Worm (Caenorhabditis elegans) whole organism, young adult: ENCODE data around the gene hrg-5.

Experiments
- B0019.2 ChIP-seq: fragments of 200-800 bp; sonication (Bioruptor generic); conservative IDR thresholded peaks from 2 replicates; pipeline ENCODE4 v1.3.6; 2022; ENCODE audit warnings: missing genetic modification reagents, missing genetic modification characterization, missing compliant biosample characterization
- C17E4.6 ChIP-seq: fragments of 200-800 bp; sonication (Bioruptor generic); IDR thresholded peaks from 2 replicates; pipeline ENCODE4 v1.3.6; 2022; ENCODE audit warnings: missing genetic modification reagents, missing genetic modification characterization, missing compliant biosample characterization
- D2030.7 ChIP-seq: fragments of 200-800 bp; sonication (Bioruptor generic); IDR thresholded peaks from 2 replicates; pipeline ENCODE4 v1.3.6; 2022; ENCODE audit warnings: missing genetic modification reagents, missing genetic modification characterization, missing compliant biosample characterization
- F49E8.2 ChIP-seq: sonication (generic microtip); optimal IDR thresholded peaks from 3 replicates; lab custom pipeline; 2017; ENCODE audit warnings: missing genetic modification characterization, mild to moderate bottlenecking, missing compliant biosample characterization, antibody characterized with exemption, moderate library complexity; ENCODE audit not compliant: insufficient read depth
- F52B5.7 ChIP-seq: sonication (generic microtip); optimal IDR thresholded peaks from 2 replicates; lab custom pipeline; 2016; ENCODE audit warnings: mild to moderate bottlenecking, missing genetic modification characterization, missing compliant biosample characterization
- K11D2.4 ChIP-seq: fragments of 200-800 bp; sonication (Bioruptor generic); IDR thresholded peaks from 2 replicates; pipeline ENCODE4 v1.3.6; 2022; ENCODE audit warnings: missing genetic modification reagents, missing genetic modification characterization, missing compliant biosample characterization
- K12H6.12 ChIP-seq: fragments of 200-800 bp; sonication (Bioruptor generic); optimal IDR thresholded peaks from 2 replicates; lab custom pipeline; 2018; ENCODE audit warnings: mild to moderate bottlenecking, missing genetic modification characterization, missing compliant biosample characterization
- Y53F4B.3 ChIP-seq: fragments of 200-800 bp; sonication (Bioruptor generic); IDR thresholded peaks from 2 replicates; pipeline ENCODE4 v1.3.6; 2022; ENCODE audit warnings: missing genetic modification reagents, missing genetic modification characterization, missing compliant biosample characterization
- Y56A3A.18 ChIP-seq: fragments of 200-800 bp; sonication (Bioruptor generic); IDR thresholded peaks from 2 replicates; pipeline ENCODE4 v1.3.6; 2022; ENCODE audit warnings: missing genetic modification reagents, missing genetic modification characterization, missing compliant biosample characterization
- Y79H2A.3 ChIP-seq: fragments of 200-800 bp; sonication (Bioruptor generic); conservative IDR thresholded peaks from 2 replicates; pipeline ENCODE4 v1.3.6; 2022; ENCODE audit warnings: missing genetic modification reagents, missing genetic modification characterization, missing compliant biosample characterization
- ZK185.1 ChIP-seq: sonication (generic microtip); optimal IDR thresholded peaks from 2 replicates; lab custom pipeline; 2016; ENCODE audit warnings: mild to moderate bottlenecking, missing genetic modification characterization, missing compliant biosample characterization; ENCODE audit not compliant: poor library complexity, severe bottlenecking
- atf-7 ChIP-seq: sonication (generic microtip); optimal IDR thresholded peaks from 2 replicates; lab custom pipeline; 2017; ENCODE audit warnings: mild to moderate bottlenecking, missing genetic modification characterization, missing compliant biosample characterization
- attf-5 ChIP-seq: fragments of 200-800 bp; sonication (Bioruptor generic); optimal IDR thresholded peaks from 2 replicates; lab custom pipeline; 2018; ENCODE audit warnings: mild to moderate bottlenecking, missing genetic modification characterization, missing compliant biosample characterization
- bed-2 ChIP-seq: fragments of 200-800 bp; sonication (Bioruptor generic); IDR thresholded peaks from 2 replicates; pipeline ENCODE4 v1.3.6; 2022; ENCODE audit warnings: missing genetic modification reagents, missing genetic modification characterization, missing compliant biosample characterization
- cebp-1 ChIP-seq, 2 experiments: fragments of 200-800 bp in 1 of 2; sonication (Bioruptor generic) in 1 of 2; sonication (generic microtip) in 1 of 2; IDR thresholded peaks in 1 of 2; optimal IDR thresholded peaks in 1 of 2; 2 replicates each; pipeline versions ENCODE4 v1.3.6 to Lab custom; 2017 to 2022; ENCODE audit warnings: missing compliant biosample characterization in 2 of 2, missing genetic modification characterization in 2 of 2, mild to moderate bottlenecking in 1 of 2, missing genetic modification reagents in 1 of 2, moderate library complexity in 1 of 2
- ceh-79 ChIP-seq: sonication (generic microtip); optimal IDR thresholded peaks from 2 replicates; lab custom pipeline; 2017; ENCODE audit warnings: mild to moderate bottlenecking, missing genetic modification characterization, missing compliant biosample characterization
- dox-1 ChIP-seq: fragments of 200-800 bp; sonication (Bioruptor generic); IDR thresholded peaks from 2 replicates; pipeline ENCODE4 v1.3.6; 2022; ENCODE audit warnings: missing genetic modification reagents, missing genetic modification characterization, missing compliant biosample characterization
- efl-1 ChIP-seq: fragments of 150-350 bp; optimal IDR thresholded peaks from 2 replicates; lab custom pipeline; 2014; ENCODE audit warnings: missing biosample characterization, missing genetic modification reagents, missing genetic modification characterization
- egrh-3 ChIP-seq: fragments of 200-800 bp; sonication (Bioruptor generic); IDR thresholded peaks from 2 replicates; pipeline ENCODE4 v1.3.6; 2022; ENCODE audit warnings: missing genetic modification reagents, missing genetic modification characterization, missing compliant biosample characterization
- ekl-4 ChIP-seq: fragments of 200-800 bp; sonication (Bioruptor generic); IDR thresholded peaks from 2 replicates; pipeline ENCODE4 v1.3.6; 2022; ENCODE audit warnings: missing genetic modification reagents, missing genetic modification characterization, missing compliant biosample characterization
- ets-4 ChIP-seq: fragments of 200-800 bp; sonication (Bioruptor generic); optimal IDR thresholded peaks from 2 replicates; lab custom pipeline; 2018; ENCODE audit warnings: mild to moderate bottlenecking, missing genetic modification characterization, missing compliant biosample characterization
- fkh-3 ChIP-seq: sonication (generic microtip); optimal IDR thresholded peaks from 2 replicates; lab custom pipeline; 2016; ENCODE audit warnings: mild to moderate bottlenecking, missing genetic modification characterization, missing compliant biosample characterization
- gei-17 ChIP-seq: fragments of 200-800 bp; sonication (Bioruptor generic); optimal IDR thresholded peaks from 2 replicates; lab custom pipeline; 2018; ENCODE audit warnings: mild to moderate bottlenecking, missing genetic modification characterization, missing compliant biosample characterization
- hmg-20 ChIP-seq: fragments of 200-800 bp; sonication (Bioruptor generic); IDR thresholded peaks from 2 replicates; pipeline ENCODE4 v1.3.6; 2022; ENCODE audit warnings: missing genetic modification reagents, missing genetic modification characterization, missing compliant biosample characterization
- lag-1 ChIP-seq: fragments of 200-800 bp; sonication (Bioruptor generic); IDR thresholded peaks from 2 replicates; pipeline ENCODE4 v1.3.6; 2022; ENCODE audit warnings: missing genetic modification reagents, missing genetic modification characterization, missing compliant biosample characterization
- let-526 ChIP-seq: fragments of 200-800 bp; sonication (Bioruptor generic); IDR thresholded peaks from 2 replicates; pipeline ENCODE4 v1.3.6; 2022; ENCODE audit warnings: missing genetic modification reagents, missing genetic modification characterization, missing compliant biosample characterization
- let-607 ChIP-seq, 2 experiments: fragments of 200-800 bp in 1 of 2; sonication (Bioruptor generic) in 1 of 2; sonication (generic microtip) in 1 of 2; optimal IDR thresholded peaks; 2 replicates each; lab custom pipeline; 2016 to 2018; ENCODE audit warnings: mild to moderate bottlenecking in 2 of 2, missing compliant biosample characterization in 2 of 2, missing genetic modification characterization in 2 of 2, moderate library complexity in 2 of 2, missing genotype in 1 of 2
- lin-54 ChIP-seq: fragments of 200-800 bp; sonication (Bioruptor generic); optimal IDR thresholded peaks from 2 replicates; lab custom pipeline; 2018; ENCODE audit warnings: mild to moderate bottlenecking, missing genetic modification characterization, missing compliant biosample characterization
- madf-6 ChIP-seq: fragments of 200-800 bp; sonication (Bioruptor generic); IDR thresholded peaks from 2 replicates; pipeline ENCODE4 v1.3.6; 2022; ENCODE audit warnings: missing genetic modification reagents, missing genetic modification characterization, missing compliant biosample characterization
- madf-8 ChIP-seq: fragments of 200-800 bp; sonication (Bioruptor generic); conservative IDR thresholded peaks from 2 replicates; pipeline ENCODE4 v1.3.6; 2022; ENCODE audit warnings: missing genetic modification reagents, missing genetic modification characterization, missing compliant biosample characterization
- mel-28 ChIP-seq: sonication (generic microtip); optimal IDR thresholded peaks from 2 replicates; lab custom pipeline; 2016; ENCODE audit warnings: borderline replicate concordance, mild to moderate bottlenecking, missing genetic modification characterization, missing compliant biosample characterization
- mes-4 ChIP-seq: sonication (generic microtip); optimal IDR thresholded peaks from 2 replicates; lab custom pipeline; 2016; ENCODE audit warnings: missing genotype, missing genetic modification characterization, missing compliant biosample characterization
- nfya-1 ChIP-seq: sonication (generic microtip); optimal IDR thresholded peaks from 2 replicates; lab custom pipeline; 2017; ENCODE audit warnings: antibody characterized with exemption, missing compliant biosample characterization, missing genetic modification characterization, borderline replicate concordance; ENCODE audit not compliant: insufficient read depth
- nfyb-1 ChIP-seq: fragments of 200-800 bp; sonication (Bioruptor generic); IDR thresholded peaks from 2 replicates; pipeline ENCODE4 v1.3.6; 2022; ENCODE audit warnings: missing genetic modification reagents, missing genetic modification characterization, missing compliant biosample characterization
- nhr-179 ChIP-seq: sonication (generic microtip); optimal IDR thresholded peaks from 2 replicates; lab custom pipeline; 2016; ENCODE audit warnings: mild to moderate bottlenecking, missing genetic modification characterization, missing compliant biosample characterization
- nhr-80 ChIP-seq: sonication (generic microtip); optimal IDR thresholded peaks from 2 replicates; lab custom pipeline; 2016; ENCODE audit warnings: missing genetic modification characterization, missing compliant biosample characterization
- nhr-90 ChIP-seq: sonication (generic microtip); optimal IDR thresholded peaks from 2 replicates; lab custom pipeline; 2016; ENCODE audit warnings: missing genotype, mild to moderate bottlenecking, missing genetic modification characterization, missing compliant biosample characterization
- pbrm-1 ChIP-seq: fragments of 200-800 bp; sonication (Bioruptor generic); IDR thresholded peaks from 2 replicates; pipeline ENCODE4 v1.3.6; 2022; ENCODE audit warnings: missing genetic modification reagents, missing genetic modification characterization, missing compliant biosample characterization
- pha-4 ChIP-seq: fragments of 150-350 bp; sonication (generic microtip); optimal IDR thresholded peaks from 2 replicates; lab custom pipeline; 2014; ENCODE audit warnings: missing biosample characterization, missing genetic modification reagents, missing genetic modification characterization
- rcor-1 ChIP-seq: fragments of 200-800 bp; sonication (Bioruptor generic); IDR thresholded peaks from 2 replicates; pipeline ENCODE4 v1.3.6; 2022; ENCODE audit warnings: missing genetic modification reagents, missing genetic modification characterization, missing compliant biosample characterization
- rec-8 ChIP-seq, 2 experiments: sonication (generic microtip); optimal IDR thresholded peaks; 2 replicates each; lab custom pipeline; 2016; ENCODE audit warnings: mild to moderate bottlenecking in 2 of 2, missing genetic modification characterization in 2 of 2, missing genetic modification reagents in 2 of 2, missing genotype in 2 of 2, missing biosample characterization in 1 of 2, missing compliant biosample characterization in 1 of 2, moderate library complexity in 1 of 2
- rpc-1 ChIP-seq, 2 experiments: fragments of 150-350 bp in 1 of 2; sonication (generic microtip) in 1 of 2; optimal IDR thresholded peaks; 2 replicates each; lab custom pipeline; 2014 to 2018; ENCODE audit warnings: missing biosample characterization in 1 of 2, missing genetic modification characterization in 1 of 2, missing genetic modification reagents in 1 of 2, missing genotype in 1 of 2
- sea-2 ChIP-seq: fragments of 200-800 bp; sonication (Bioruptor generic); IDR thresholded peaks from 2 replicates; pipeline ENCODE4 v1.3.6; 2022; ENCODE audit warnings: missing genetic modification characterization, missing compliant biosample characterization
- sptf-2 ChIP-seq: fragments of 200-800 bp; sonication (Bioruptor generic); optimal IDR thresholded peaks from 2 replicates; lab custom pipeline; 2018; ENCODE audit warnings: mild to moderate bottlenecking, missing genetic modification characterization, missing compliant biosample characterization
- zim-3 ChIP-seq: sonication (generic microtip); optimal IDR thresholded peaks from 2 replicates; lab custom pipeline; 2017; ENCODE audit warnings: mild to moderate bottlenecking, missing genetic modification characterization, moderate library complexity, missing compliant biosample characterization
- ztf-26 ChIP-seq: sonication (generic microtip); optimal IDR thresholded peaks from 2 replicates; lab custom pipeline; 2017; ENCODE audit warnings: missing genetic modification characterization, missing compliant biosample characterization

The hrg-5 gene

DNA sequence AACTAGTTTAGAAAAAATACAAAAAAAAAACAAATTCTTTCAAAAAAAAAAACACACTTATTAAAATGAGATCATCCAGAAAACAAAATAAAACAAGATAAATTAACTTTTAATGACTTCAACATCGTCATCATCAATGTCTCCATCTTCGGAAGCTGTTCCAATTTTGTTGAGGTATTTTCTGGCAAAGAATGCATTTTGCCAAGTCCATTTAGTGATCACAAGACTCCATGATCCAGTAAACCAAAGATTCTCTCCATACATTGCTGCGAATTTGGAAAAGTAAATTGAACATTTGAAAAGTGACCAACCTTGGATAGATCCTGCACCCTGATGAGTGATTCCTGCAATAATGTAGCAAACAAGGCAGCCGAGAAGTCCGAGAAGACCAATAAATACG lies 889 bp upstream of the hrg-5 start:
- TF ChIP-seq atf-7 (tag; lab: Kevin White, UChicago) (no peak), nhr-80 (no peak)

DNA sequence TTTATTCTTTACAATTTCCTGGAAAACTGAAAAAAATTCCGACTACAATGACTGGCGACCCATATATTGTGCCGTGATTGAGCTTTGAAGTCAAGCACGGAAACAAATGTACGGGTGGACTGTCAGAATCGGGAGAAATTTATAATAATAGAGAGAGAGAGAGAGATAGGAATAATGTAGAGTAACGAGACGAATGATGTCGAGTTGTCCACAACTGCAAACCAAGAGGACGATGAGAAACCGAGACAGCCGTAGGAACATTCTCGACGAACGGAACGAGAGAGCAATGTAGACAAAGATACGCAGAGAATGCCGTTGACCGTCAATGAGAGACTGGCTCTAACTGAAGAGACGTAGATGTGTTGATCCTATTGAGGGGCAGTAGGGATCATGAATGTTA lies 1.7 kb downstream of the hrg-5 start:
- TF ChIP-seq lag-1 (GFP tag; lab: Robert Waterston, UW) (no peak), zim-3 (tag; lab: Kevin White, UChicago) (no peak), C17E4.6 (no peak), gei-17 (GFP tag; lab: Kevin White, UChicago) (no peak), nfyb-1 (peak; percentile 58; the same call in 1 of the 2 replicates), sptf-2 (no peak), D2030.7 (no peak), fkh-3 (tag; lab: Kevin White, UChicago) (no peak), nhr-90 (tag; lab: Kevin White, UChicago) (no peak), nhr-80 (peak; percentile 88), K12H6.12 (tag; lab: Kevin White, UChicago) (peak; percentile 68), F52B5.7 (tag; lab: Kevin White, UChicago) (no peak), ztf-26 (tag; lab: Kevin White, UChicago) (no peak), rec-8 (tag; optimal IDR thresholded peaks at IDR 0.05; lab: Kevin White, UChicago) (no peak), rcor-1 (GFP tag; lab: Robert Waterston, UW) (no peak), ets-4 (no peak), dox-1 (GFP tag; lab: Robert Waterston, UW) (peak; percentile 49; the same call in 1 of the 2 replicates), K11D2.4 (no peak), egrh-3 (no peak), rpc-1 (optimal IDR thresholded peaks at IDR 0.05; lab: Kevin White, UChicago) (peak; percentile 5), rpc-1 (tag; optimal IDR thresholded peaks at IDR 0.05; lab: Kevin White, UChicago) (no peak), mel-28 (tag; lab: Kevin White, UChicago) (no peak), ekl-4 (GFP tag; lab: Robert Waterston, UW) (no peak), nfya-1 (tag; lab: Kevin White, UChicago) (no peak), madf-8 (GFP tag; lab: Robert Waterston, UW) (no peak), let-607 (tag; optimal IDR thresholded peaks at IDR 0.05; lab: Kevin White, UChicago) (peak; percentile 96 to 98), ceh-79 (tag; lab: Kevin White, UChicago) (no peak), F49E8.2 (tag; lab: Kevin White, UChicago) (no peak), hmg-20 (GFP tag; lab: Robert Waterston, UW) (no peak), Y56A3A.18 (GFP tag; lab: Robert Waterston, UW) (0 out of 2 replicates have a peak, but pooled peaks have one; percentile 28), efl-1 (GFP tag; lab: Kevin White, UChicago) (no peak), Y79H2A.3 (GFP tag; lab: Robert Waterston, UW) (no peak), B0019.2 (GFP tag; lab: Robert Waterston, UW) (no peak), pha-4 (tag; lab: Kevin White, UChicago) (no peak), let-526 (peak; percentile 53; the same call in 1 of the 2 replicates), Y53F4B.3 (no peak), ZK185.1 (tag; lab: Kevin White, UChicago) (peak; percentile 31), cebp-1 (GFP tag; IDR thresholded peaks at IDR 0.05; lab: Robert Waterston, UW) (no peak), cebp-1 (tag; optimal IDR thresholded peaks at IDR 0.05; lab: Kevin White, UChicago) (peak; percentile 47), attf-5 (GFP tag; lab: Kevin White, UChicago) (peak; percentile 28), bed-2 (GFP tag; lab: Robert Waterston, UW) (no peak), sea-2 (GFP tag; lab: Robert Waterston, UW) (no peak), pbrm-1 (GFP tag; lab: Robert Waterston, UW) (no peak), mes-4 (tag; lab: Kevin White, UChicago) (no peak), nhr-179 (tag; lab: Kevin White, UChicago) (no peak), lin-54 (peak; percentile 31), madf-6 (no peak)
